Worm (Caenorhabditis elegans) whole organism, young adult: Measurements from ENCODE around the gene F46F5.1.

ENCODE experiments used
- F23B12.7 ChIP-seq: sonication (generic microtip); optimal IDR thresholded peaks from 2 replicates; lab custom pipeline; 2017; ENCODE audit warnings: missing genetic modification characterization, mild to moderate bottlenecking, missing compliant biosample characterization, antibody characterized with exemption, moderate library complexity; ENCODE audit not compliant: insufficient read depth
- F55B11.4 ChIP-seq: sonication (generic microtip); optimal IDR thresholded peaks from 2 replicates; lab custom pipeline; 2016; ENCODE audit warnings: missing compliant biosample characterization, missing genetic modification characterization, borderline replicate concordance; ENCODE audit not compliant: insufficient read depth
- akir-1 ChIP-seq: fragments of 200-800 bp; sonication (Bioruptor generic); optimal IDR thresholded peaks from 2 replicates; lab custom pipeline; 2018; ENCODE audit warnings: mild to moderate bottlenecking, missing genetic modification characterization, moderate library complexity, missing compliant biosample characterization
- ama-1 ChIP-seq, 3 experiments: fragments of 150-350 bp in 1 of 3; sonication (generic microtip) in 2 of 3; optimal IDR thresholded peaks; 2 replicates each; lab custom pipeline; 2014 to 2018; ENCODE audit warnings: missing biosample characterization in 2 of 3, missing genetic modification characterization in 2 of 3, missing genetic modification reagents in 2 of 3
- ets-4 ChIP-seq: fragments of 200-800 bp; sonication (Bioruptor generic); optimal IDR thresholded peaks from 2 replicates; lab custom pipeline; 2018; ENCODE audit warnings: mild to moderate bottlenecking, missing genetic modification characterization, missing compliant biosample characterization
- mcd-1 ChIP-seq: fragments of 200-800 bp; sonication (Bioruptor generic); IDR thresholded peaks from 2 replicates; pipeline ENCODE4 v1.3.6; 2022; ENCODE audit warnings: missing genetic modification reagents, missing genetic modification characterization, missing compliant biosample characterization
- repo-1 ChIP-seq: sonication (generic microtip); optimal IDR thresholded peaks from 2 replicates; lab custom pipeline; 2017; ENCODE audit warnings: mild to moderate bottlenecking, missing genetic modification characterization, missing compliant biosample characterization
- sptf-2 ChIP-seq: fragments of 200-800 bp; sonication (Bioruptor generic); optimal IDR thresholded peaks from 2 replicates; lab custom pipeline; 2018; ENCODE audit warnings: mild to moderate bottlenecking, missing genetic modification characterization, missing compliant biosample characterization
- tlf-1 ChIP-seq: fragments of 200-800 bp; sonication (Bioruptor generic); optimal IDR thresholded peaks from 2 replicates; lab custom pipeline; 2018; ENCODE audit warnings: mild to moderate bottlenecking, missing genetic modification characterization, missing compliant biosample characterization
- unc-62 ChIP-seq: fragments of 150-350 bp; optimal IDR thresholded peaks from 2 replicates; lab custom pipeline; 2014; ENCODE audit warnings: missing biosample characterization, missing genetic modification reagents, missing genetic modification characterization
- ztf-26 ChIP-seq: sonication (generic microtip); optimal IDR thresholded peaks from 2 replicates; lab custom pipeline; 2017; ENCODE audit warnings: missing genetic modification characterization, missing compliant biosample characterization
- ztf-28 ChIP-seq: fragments of 200-800 bp; sonication (Bioruptor generic); IDR thresholded peaks from 2 replicates; pipeline ENCODE4 v1.3.6; 2022; ENCODE audit warnings: missing genetic modification reagents, missing genetic modification characterization, missing compliant biosample characterization

DNA sequence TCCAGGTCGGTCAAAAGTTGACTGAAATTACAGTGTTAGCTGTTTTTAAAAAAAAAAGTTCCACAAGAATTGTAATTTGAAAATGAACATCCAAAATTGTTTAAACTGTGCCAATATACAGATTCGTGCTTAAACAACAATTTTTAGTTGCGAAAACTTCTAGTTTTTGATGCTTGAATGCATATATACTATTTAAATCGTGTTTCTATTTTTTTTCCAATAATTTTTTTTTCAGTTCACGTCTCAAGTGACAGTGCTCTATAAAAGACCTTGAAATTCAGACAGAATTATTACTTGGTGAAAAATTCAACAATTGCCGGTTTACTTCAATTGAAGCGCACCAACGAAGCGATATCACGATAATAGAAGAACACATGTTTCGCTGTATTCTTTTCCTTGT lies 4.8 kb downstream of the F46F5.1 start, which contains the start of gene F46F5.16:
- TF ChIP-seq ztf-28 (GFP tag; lab: Robert Waterston, UW) (no peak), sptf-2 (no peak), ama-1 (optimal IDR thresholded peaks at IDR 0.05; lab: Kevin White, UChicago) (no peak), ama-1 (GFP tag; optimal IDR thresholded peaks at IDR 0.05; lab: Kevin White, UChicago) (no peak), F55B11.4 (tag; lab: Kevin White, UChicago) (no peak), F23B12.7 (tag; lab: Kevin White, UChicago) (no peak), mcd-1 (GFP tag; lab: Robert Waterston, UW) (no peak), repo-1 (tag; lab: Kevin White, UChicago) (no peak), ztf-26 (tag; lab: Kevin White, UChicago) (no peak), unc-62 (GFP tag; lab: Kevin White, UChicago) (no peak), ets-4 (GFP tag; lab: Kevin White, UChicago) (no peak), akir-1 (GFP tag; lab: Kevin White, UChicago) (no peak), tlf-1 (GFP tag; lab: Kevin White, UChicago) (no peak)
